Worm (Caenorhabditis elegans) whole organism, L4 larva: ENCODE measurements around the gene EGAP1.1.

ENCODE experiments used
- F44E2.7 ChIP-seq: fragments of 200-800 bp; sonication (Bioruptor generic); IDR thresholded peaks from 2 replicates; pipeline ENCODE4 v2.1.2; 2022; ENCODE audit warnings: missing genetic modification characterization, missing compliant biosample characterization
- F49E8.2 ChIP-seq: sonication (generic microtip); optimal IDR thresholded peaks from 2 replicates; lab custom pipeline; 2016; ENCODE audit warnings: missing compliant biosample characterization, mild to moderate bottlenecking, missing genetic modification characterization, borderline replicate concordance
- Y5F2A.4 ChIP-seq: fragments of 200-800 bp; sonication (Bioruptor generic); optimal IDR thresholded peaks from 2 replicates; lab custom pipeline; 2018; ENCODE audit warnings: mild to moderate bottlenecking, missing genetic modification characterization, missing compliant biosample characterization
- Y75B8A.6 ChIP-seq: fragments of 200-800 bp; sonication (Bioruptor generic); IDR thresholded peaks from 2 replicates; pipeline ENCODE4 v1.3.6; 2022; ENCODE audit warnings: missing genetic modification reagents, missing genetic modification characterization, missing compliant biosample characterization
- attf-4 ChIP-seq: sonication (generic microtip); optimal IDR thresholded peaks from 3 replicates; lab custom pipeline; 2017; ENCODE audit warnings: missing biosample characterization, missing genetic modification characterization
- ceh-20 ChIP-seq: fragments of 200-800 bp; sonication (Bioruptor generic); IDR thresholded peaks from 2 replicates; pipeline ENCODE4 v1.3.6; 2022; ENCODE audit warnings: missing genetic modification reagents, missing genetic modification characterization, missing compliant biosample characterization
- ceh-44 ChIP-seq: fragments of 200-800 bp; sonication (Bioruptor generic); IDR thresholded peaks from 2 replicates; pipeline ENCODE4 v1.3.6; 2022; ENCODE audit warnings: missing genetic modification reagents, missing genetic modification characterization, missing compliant biosample characterization
- ceh-82 ChIP-seq: sonication (generic microtip); optimal IDR thresholded peaks from 2 replicates; lab custom pipeline; 2017; ENCODE audit warnings: missing biosample characterization, missing genetic modification characterization
- ctbp-1 ChIP-seq: fragments of 200-800 bp; sonication (Bioruptor generic); IDR thresholded peaks from 2 replicates; pipeline ENCODE4 v1.3.6; 2022; ENCODE audit warnings: missing genetic modification reagents, missing genetic modification characterization, missing compliant biosample characterization
- daf-12 ChIP-seq: fragments of 150-350 bp; optimal IDR thresholded peaks from 2 replicates; lab custom pipeline; 2014; ENCODE audit warnings: missing biosample characterization, missing genetic modification reagents, missing genetic modification characterization
- daf-19 ChIP-seq: fragments of 200-800 bp; sonication (Bioruptor generic); conservative IDR thresholded peaks from 2 replicates; pipeline ENCODE4 v1.3.6; 2022; ENCODE audit warnings: missing genetic modification characterization, missing compliant biosample characterization
- dve-1 ChIP-seq: sonication (generic microtip); optimal IDR thresholded peaks from 2 replicates; lab custom pipeline; 2017; ENCODE audit warnings: antibody characterized with exemption, mild to moderate bottlenecking, missing genetic modification characterization, missing compliant biosample characterization; ENCODE audit not compliant: insufficient read depth
- egl-43 ChIP-seq: fragments of 200-800 bp; sonication (Bioruptor generic); IDR thresholded peaks from 2 replicates; pipeline ENCODE4 v1.3.6; 2022; ENCODE audit warnings: missing genetic modification reagents, missing genetic modification characterization, missing compliant biosample characterization
- fos-1 ChIP-seq: fragments of 150-350 bp; optimal IDR thresholded peaks from 2 replicates; lab custom pipeline; 2014; ENCODE audit warnings: missing biosample characterization, missing genetic modification characterization
- hlh-11 ChIP-seq: fragments of 200-800 bp; sonication (Bioruptor generic); optimal IDR thresholded peaks from 2 replicates; lab custom pipeline; 2018; ENCODE audit warnings: mild to moderate bottlenecking, missing genetic modification characterization, missing compliant biosample characterization
- hlh-30 ChIP-seq: sonication (generic microtip); optimal IDR thresholded peaks from 2 replicates; lab custom pipeline; 2017; ENCODE audit warnings: antibody characterized with exemption, mild to moderate bottlenecking, missing genetic modification characterization, missing compliant biosample characterization; ENCODE audit not compliant: insufficient read depth
- hmg-1.1 ChIP-seq: fragments of 200-800 bp; sonication (Bioruptor generic); IDR thresholded peaks from 2 replicates; pipeline ENCODE4 v1.3.6; 2022; ENCODE audit warnings: missing genetic modification reagents, missing genetic modification characterization, missing compliant biosample characterization
- jun-1 ChIP-seq: fragments of 150-350 bp; optimal IDR thresholded peaks from 2 replicates; lab custom pipeline; 2014; ENCODE audit warnings: missing biosample characterization, missing genetic modification reagents, missing genetic modification characterization
- lin-15B ChIP-seq: fragments of 150-350 bp; sonication (generic microtip); optimal IDR thresholded peaks from 3 replicates; lab custom pipeline; 2014; ENCODE audit warnings: missing biosample characterization, missing genetic modification characterization
- lir-3 ChIP-seq: sonication (generic microtip); optimal IDR thresholded peaks from 2 replicates; lab custom pipeline; 2016; ENCODE audit warnings: mild to moderate bottlenecking, missing genetic modification characterization, missing compliant biosample characterization
- lsy-2 ChIP-seq, 2 experiments: fragments of 150-350 bp in 1 of 2; sonication (generic microtip) in 1 of 2; optimal IDR thresholded peaks; 2 replicates each; lab custom pipeline; 2014 to 2017; ENCODE audit warnings: missing biosample characterization in 2 of 2, missing genetic modification characterization in 2 of 2
- madf-5 ChIP-seq, 2 experiments: fragments of 200-800 bp; sonication (Bioruptor generic); IDR thresholded peaks; 2 replicates each; pipeline ENCODE4 v1.3.6; 2022; ENCODE audit warnings: missing compliant biosample characterization in 2 of 2, missing genetic modification characterization in 2 of 2
- mdt-29 ChIP-seq: fragments of 200-800 bp; sonication (Bioruptor generic); IDR thresholded peaks from 2 replicates; pipeline ENCODE4 v1.3.6; 2022; ENCODE audit warnings: missing genetic modification reagents, missing genetic modification characterization, missing compliant biosample characterization
- mep-1 ChIP-seq: fragments of 150-350 bp; sonication (generic microtip); optimal IDR thresholded peaks from 3 replicates; lab custom pipeline; 2014; ENCODE audit warnings: missing biosample characterization, missing genetic modification characterization
- nhr-102 ChIP-seq: sonication (generic microtip); optimal IDR thresholded peaks from 2 replicates; lab custom pipeline; 2016; ENCODE audit warnings: mild to moderate bottlenecking, missing genetic modification characterization, moderate library complexity, missing compliant biosample characterization
- nhr-28 ChIP-seq: fragments of 150-350 bp; optimal IDR thresholded peaks from 2 replicates; lab custom pipeline; 2014; ENCODE audit warnings: missing biosample characterization, missing genetic modification characterization
- nhr-42 ChIP-seq: fragments of 200-800 bp; sonication (Bioruptor generic); IDR thresholded peaks from 2 replicates; pipeline ENCODE4 v1.3.6; 2022; ENCODE audit warnings: missing genetic modification characterization, missing compliant biosample characterization
- nhr-48 ChIP-seq: sonication (generic microtip); optimal IDR thresholded peaks from 2 replicates; lab custom pipeline; 2016; ENCODE audit warnings: mild to moderate bottlenecking, missing genetic modification characterization, missing compliant biosample characterization
- nhr-76 ChIP-seq: fragments of 150-350 bp; optimal IDR thresholded peaks from 2 replicates; lab custom pipeline; 2014; ENCODE audit warnings: missing biosample characterization, missing genetic modification characterization
- pha-4 ChIP-seq, 2 experiments: fragments of 150-350 bp in 1 of 2; fragments of 200-800 bp in 1 of 2; sonication (Bioruptor generic) in 1 of 2; IDR thresholded peaks in 1 of 2; optimal IDR thresholded peaks in 1 of 2; 2 replicates each; pipeline versions ENCODE4 v1.3.6 to Lab custom; 2014 to 2022; ENCODE audit warnings: missing genetic modification characterization in 2 of 2, missing genetic modification reagents in 2 of 2, missing biosample characterization in 1 of 2, missing compliant biosample characterization in 1 of 2
- php-3 ChIP-seq: fragments of 200-800 bp; sonication (Bioruptor generic); IDR thresholded peaks from 2 replicates; pipeline ENCODE4 v1.3.6; 2022; ENCODE audit warnings: missing genetic modification reagents, missing genetic modification characterization, missing compliant biosample characterization
- snpc-1.2 ChIP-seq: fragments of 200-800 bp; sonication (Bioruptor generic); IDR thresholded peaks from 2 replicates; pipeline ENCODE4 v1.3.6; 2022; ENCODE audit warnings: missing genetic modification reagents, missing genetic modification characterization, missing compliant biosample characterization
- zag-1 ChIP-seq: fragments of 150-350 bp; optimal IDR thresholded peaks from 2 replicates; lab custom pipeline; 2014; ENCODE audit warnings: missing biosample characterization, missing genetic modification characterization
- zip-11 ChIP-seq: fragments of 200-800 bp; sonication (Bioruptor generic); IDR thresholded peaks from 2 replicates; pipeline ENCODE4 v1.3.6; 2022; ENCODE audit warnings: missing genetic modification characterization, missing compliant biosample characterization
- ztf-7 ChIP-seq: fragments of 150-350 bp; optimal IDR thresholded peaks from 2 replicates; lab custom pipeline; 2014; ENCODE audit warnings: missing biosample characterization, missing genetic modification characterization

The EGAP1.1 gene

ce11 chrIII:5892909-5893308 is 44.1 kb downstream of the EGAP1.1 start:
- TF ChIP-seq snpc-1.2 (no peak), attf-4 (no peak), fos-1 (tag; lab: Kevin White, UChicago) (no peak), ztf-7 (tag; lab: Kevin White, UChicago) (no peak), nhr-28 (tag; lab: Kevin White, UChicago) (no peak), lir-3 (tag; lab: Kevin White, UChicago) (no peak), lin-15B (tag; lab: Kevin White, UChicago) (no peak), nhr-48 (no peak), Y75B8A.6 (GFP tag; lab: Robert Waterston, UW) (no peak), nhr-76 (tag; lab: Kevin White, UChicago) (no peak), F49E8.2 (no peak), Y5F2A.4 (GFP tag; lab: Kevin White, UChicago) (no peak), daf-12 (tag; lab: Kevin White, UChicago) (no peak)

ce11 chrIII:5888675-5889074 is 48.3 kb downstream of the EGAP1.1 start, which contains the start of gene C28H8.8:
TSS of gene C28H8.8 (minus strand) at chrIII:5888775.
- TF ChIP-seq ceh-82 (tag; lab: Kevin White, UChicago) = no peak
- no peak for TF ChIP-seq snpc-1.2
- TF ChIP-seq egl-43 (GFP tag; lab: Robert Waterston, UW) = no peak
- TF ChIP-seq jun-1 (tag; lab: Kevin White, UChicago) = no peak
- no peak for TF ChIP-seq hlh-30 (tag; lab: Kevin White, UChicago)
- no peak for TF ChIP-seq zag-1
- TF ChIP-seq dve-1 (tag; lab: Kevin White, UChicago) = no peak
- no peak for TF ChIP-seq attf-4

- TF ChIP-seq hmg-1.1 (no peak), pha-4 (GFP tag; IDR thresholded peaks at IDR 0.05; lab: Robert Waterston, UW) (no peak), pha-4 (tag; optimal IDR thresholded peaks at IDR 0.05; lab: Kevin White, UChicago) (no peak), ceh-44 (GFP tag; lab: Robert Waterston, UW) (no peak), hlh-11 (no peak), nhr-42 (GFP tag; lab: Robert Waterston, UW) (no peak), php-3 (GFP tag; lab: Robert Waterston, UW) (no peak), hlh-30 (tag; lab: Kevin White, UChicago) (no peak), nhr-102 (tag; lab: Kevin White, UChicago) (no peak), lsy-2 (tag; optimal IDR thresholded peaks at IDR 0.05; lab: Kevin White, UChicago) (no peak), mdt-29 (GFP tag; lab: Robert Waterston, UW) (no peak), mep-1 (no peak), ceh-20 (GFP tag; lab: Robert Waterston, UW) (no peak), nhr-76 (tag; lab: Kevin White, UChicago) (no peak), zip-11 (no peak), daf-19 (GFP tag; lab: Robert Waterston, UW) (no peak), F44E2.7 (GFP tag; lab: Robert Waterston, UW) (no peak), ctbp-1 (no peak), madf-5 (GFP tag; IDR thresholded peaks at IDR 0.05; lab: Robert Waterston, UW) (no peak)
These were observed 50.1 kb downstream of the EGAP1.1 start, which contains the start of gene C28H8.7 for ce11 chrIII:5886893-5887292. TSS of gene C28H8.7 (minus strand) at chrIII:5886993.
